Worm (Caenorhabditis elegans): ENCODE data around the gene sra-37.

The sra-37 gene

DNA sequence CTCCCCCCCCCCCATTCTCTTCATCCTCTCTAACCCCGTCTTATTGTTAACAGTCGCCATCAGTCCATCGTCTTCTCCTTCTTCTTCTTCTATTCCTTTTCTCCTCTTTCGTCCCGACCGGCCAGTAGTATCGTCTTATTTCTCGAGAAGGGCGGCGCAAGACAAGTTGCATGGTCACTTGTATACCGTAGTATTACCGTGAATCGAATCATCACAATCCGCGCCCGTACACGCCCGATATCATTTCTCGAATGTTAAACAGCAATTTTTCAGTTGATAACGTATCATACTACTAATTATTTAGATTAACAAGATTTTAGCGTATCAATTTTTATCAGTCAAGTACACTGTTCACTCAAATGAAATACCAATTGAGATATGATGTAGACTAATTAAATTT, 44.8 kb upstream of the sra-37 start (continued):
- TF ChIP-seq swsn-7 (tag; optimal IDR thresholded peaks at IDR 0.05) (no peak), ceh-8 (GFP tag; optimal IDR thresholded peaks at IDR 0.05) (no peak), sox-4 (tag; optimal IDR thresholded peaks at IDR 0.05) (no peak), isw-1 (GFP tag; IDR thresholded peaks at IDR 0.05) (no peak), F16B12.6 (tag; optimal IDR thresholded peaks at IDR 0.05) (no peak), alr-1 (tag; optimal IDR thresholded peaks at IDR 0.05; ENCODE audit: borderline replicate concordance) (no peak)

DNA sequence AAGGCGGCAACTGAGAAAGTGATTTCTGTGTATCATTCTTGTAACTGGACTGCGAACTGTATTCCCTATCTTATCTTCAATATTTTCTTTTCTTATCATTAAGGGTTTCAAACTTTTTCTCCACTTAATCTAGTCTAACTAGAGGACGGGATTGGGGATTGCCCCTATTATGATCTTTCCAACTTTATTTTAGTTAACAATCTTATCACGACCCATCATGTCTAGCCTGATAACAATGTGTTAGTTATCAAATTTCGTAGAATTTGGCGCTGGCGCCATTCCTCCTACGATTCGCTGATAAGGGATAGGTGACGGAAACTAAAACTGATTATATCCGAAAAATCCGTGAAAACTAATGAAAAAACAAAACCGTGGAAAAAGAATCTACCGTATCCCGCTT, 44.2 kb upstream of the sra-37 start:
- TF ChIP-seq lin-13 (GFP tag; optimal IDR thresholded peaks at IDR 0.05), result no peak
- peak; percentile 28 for TF ChIP-seq lin-14 (GFP tag; optimal IDR thresholded peaks at IDR 0.05)
- TF ChIP-seq unc-98 (GFP tag; IDR thresholded peaks at IDR 0.05), result no peak
- TF ChIP-seq efl-3 (GFP tag; optimal IDR thresholded peaks at IDR 0.05), result no peak
- no peak for TF ChIP-seq unc-86 (tag; optimal IDR thresholded peaks at IDR 0.05)
- no peak for TF ChIP-seq efl-1 (optimal IDR thresholded peaks at IDR 0.05)
- TF ChIP-seq efl-1 (GFP tag; optimal IDR thresholded peaks at IDR 0.05 in 1 of 2), result peak in 1 of 2 experiments; percentile 12
- TF ChIP-seq elt-3 (tag; optimal IDR thresholded peaks at IDR 0.05), result peak; percentile 97 to 100 (median 99)
- TF ChIP-seq elt-2 (tag; optimal IDR thresholded peaks at IDR 0.05), result peak; percentile 96
- no peak for TF ChIP-seq grh-1 (GFP tag; IDR thresholded peaks at IDR 0.05)
- no peak for TF ChIP-seq dpl-1 (GFP tag; optimal IDR thresholded peaks at IDR 0.05)
- TF ChIP-seq unc-130 (tag; optimal IDR thresholded peaks at IDR 0.05), result peak; percentile 26
- TF ChIP-seq pqm-1 (tag; optimal IDR thresholded peaks at IDR 0.05), result peak; percentile 97

DNA sequence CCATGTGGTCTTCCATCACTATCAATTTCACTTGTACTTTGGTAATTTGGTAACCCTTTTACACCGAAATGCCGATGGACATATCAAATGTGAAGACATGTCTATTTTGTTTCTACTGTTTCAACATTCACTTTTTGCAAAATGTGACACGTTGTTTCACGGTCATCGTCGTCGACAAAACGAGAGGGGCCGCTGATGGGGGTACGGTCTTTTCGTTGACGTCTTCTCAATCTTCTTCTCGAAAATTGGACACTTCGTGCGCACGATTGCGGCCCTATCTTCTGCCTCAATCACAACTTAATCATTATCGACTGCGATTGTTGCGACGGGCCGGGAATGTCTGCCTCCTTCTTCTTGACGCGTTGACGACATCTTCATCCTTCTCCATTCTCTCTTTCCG, 43.6 kb upstream of the sra-37 start:
- no peak for TF ChIP-seq egl-27 (tag; optimal IDR thresholded peaks at IDR 0.05)
- TF ChIP-seq hpl-2 (GFP tag; optimal IDR thresholded peaks at IDR 0.05), result no peak
- TF ChIP-seq zag-1 (tag; optimal IDR thresholded peaks at IDR 0.05), result no peak
- 0 out of 2 replicates have a peak, but pooled peaks have one; percentile 7 for TF ChIP-seq nhr-19 (GFP tag; conservative IDR thresholded peaks at IDR 0.05)
- peak; percentile 56 for TF ChIP-seq blmp-1 (tag; optimal IDR thresholded peaks at IDR 0.05)
- peak; percentile 35 for TF ChIP-seq lin-14 (GFP tag; optimal IDR thresholded peaks at IDR 0.05)
- peak; percentile 41 for TF ChIP-seq nhr-71 (tag; optimal IDR thresholded peaks at IDR 0.05)
- TF ChIP-seq lin-35 (GFP tag; optimal IDR thresholded peaks at IDR 0.05), result peak in 1 of 2 experiments; percentile 30
- no peak for TF ChIP-seq nhr-84 (tag; optimal IDR thresholded peaks at IDR 0.05)
- peak; percentile 39 for TF ChIP-seq nhr-90 (tag; optimal IDR thresholded peaks at IDR 0.05; ENCODE audit: poor library complexity)
- peak; percentile 67 for TF ChIP-seq nhr-20 (tag; optimal IDR thresholded peaks at IDR 0.05)
- TF ChIP-seq efl-1 (optimal IDR thresholded peaks at IDR 0.05), result no peak
- peak in 1 of 2 experiments; percentile 59 for TF ChIP-seq efl-1 (GFP tag; optimal IDR thresholded peaks at IDR 0.05 in 1 of 2)
- TF ChIP-seq elt-3 (tag; optimal IDR thresholded peaks at IDR 0.05), result peak; percentile 68 to 98 (median 82)
- TF ChIP-seq nhr-85 (tag), result peak; percentile 88
- no peak for TF ChIP-seq sptf-1 (tag; optimal IDR thresholded peaks at IDR 0.05)
- TF ChIP-seq tbx-2 (tag; optimal IDR thresholded peaks at IDR 0.05), result peak; percentile 36
- TF ChIP-seq ceh-88 (GFP tag; IDR thresholded peaks at IDR 0.05), result no peak
- TF ChIP-seq snu-23 (GFP tag; optimal IDR thresholded peaks at IDR 0.05), result peak; percentile 42

DNA sequence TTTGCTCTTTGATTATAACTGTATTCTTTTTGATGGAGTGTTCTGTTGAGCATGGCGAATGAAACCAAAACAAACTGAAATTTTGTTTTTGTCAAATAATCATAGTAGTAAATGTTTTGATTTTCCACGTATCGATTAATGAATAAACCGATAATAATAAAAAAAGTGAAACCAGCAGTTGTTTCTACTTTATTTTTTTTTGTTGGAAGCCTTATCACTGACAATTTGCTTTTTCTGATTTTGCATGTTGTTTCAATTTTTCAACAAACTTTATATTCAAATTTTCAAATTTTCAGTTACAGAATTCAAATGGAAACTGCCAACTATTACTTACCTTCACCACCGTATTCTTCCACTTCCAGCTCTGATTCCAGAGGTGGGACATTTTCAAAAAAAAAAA, 41.4 kb upstream of the sra-37 start, which contains the start of gene elt-3:
TSS of gene elt-3 (plus strand) at position 301 of the 400 bp plus-strand sequence.
- no peak for TF ChIP-seq fos-1 (tag; optimal IDR thresholded peaks at IDR 0.05)
- TF ChIP-seq lir-3 (tag; optimal IDR thresholded peaks at IDR 0.05; ENCODE audit: poor library complexity), result no peak
- no peak for TF ChIP-seq ama-1 (optimal IDR thresholded peaks at IDR 0.05)
- TF ChIP-seq egl-13 (tag; optimal IDR thresholded peaks at IDR 0.05), result no peak
- TF ChIP-seq grh-1 (GFP tag; IDR thresholded peaks at IDR 0.05), result no peak
- TF ChIP-seq sox-4 (tag; optimal IDR thresholded peaks at IDR 0.05), result no peak
- no peak for TF ChIP-seq lin-13 (GFP tag; optimal IDR thresholded peaks at IDR 0.05)
- no peak for TF ChIP-seq pax-3 (tag; optimal IDR thresholded peaks at IDR 0.05)
